Fruit fly (Drosophila melanogaster) whole organism, embryonic: ENCODE measurements around the gene Rdl.

Experiments used
- Adf1 ChIP-seq: fragments of 200-800 bp; sonication (Bioruptor generic); IDR thresholded peaks from 2 replicates; pipeline ENCODE4 v1.3.6; 2022; ENCODE audit warnings: missing biosample characterization, missing genetic modification characterization
- Bdp1 ChIP-seq: fragments of 200-800 bp; sonication (Bioruptor generic); optimal IDR thresholded peaks from 3 replicates; lab custom pipeline; 2016; ENCODE audit warnings: missing biosample characterization, missing genetic modification characterization
- CG10209 ChIP-seq: fragments of 200-800 bp; sonication (Bioruptor generic); optimal IDR thresholded peaks from 3 replicates; lab custom pipeline; 2017; ENCODE audit warnings: missing biosample characterization, mild to moderate bottlenecking, missing genetic modification characterization, missing genetic modification reagents
- CG10462 ChIP-seq: fragments of 200-800 bp; sonication (Bioruptor generic); optimal IDR thresholded peaks from 2 replicates; lab custom pipeline; 2016; ENCODE audit warnings: missing biosample characterization, missing genetic modification characterization
- CG11504 ChIP-seq: fragments of 200-800 bp; sonication (Bioruptor generic); optimal IDR thresholded peaks from 3 replicates; lab custom pipeline; 2019; ENCODE audit warnings: missing biosample characterization, mild to moderate bottlenecking, missing genetic modification characterization, moderate library complexity
- CG12071 ChIP-seq: fragments of 200-800 bp; sonication (Bioruptor generic); optimal IDR thresholded peaks from 3 replicates; lab custom pipeline; 2018; ENCODE audit warnings: missing biosample characterization, mild to moderate bottlenecking, missing genetic modification characterization
- CG13123 ChIP-seq: fragments of 200-800 bp; sonication (Bioruptor generic); optimal IDR thresholded peaks from 2 replicates; lab custom pipeline; 2016; ENCODE audit warnings: missing biosample characterization, missing genetic modification characterization
- CG13424 ChIP-seq: fragments of 200-800 bp; sonication (Bioruptor generic); optimal IDR thresholded peaks from 2 replicates; lab custom pipeline; 2019; ENCODE audit warnings: missing biosample characterization, mild to moderate bottlenecking, missing genetic modification characterization, moderate library complexity
- CG13775 ChIP-seq: fragments of 200-800 bp; sonication (Bioruptor generic); optimal IDR thresholded peaks from 3 replicates; lab custom pipeline; 2017; ENCODE audit warnings: missing biosample characterization, mild to moderate bottlenecking, missing genetic modification characterization
- CG17568 ChIP-seq: fragments of 200-800 bp; sonication (Bioruptor generic); optimal IDR thresholded peaks from 2 replicates; lab custom pipeline; 2018; ENCODE audit warnings: missing biosample characterization, mild to moderate bottlenecking, missing genetic modification characterization, moderate library complexity
- CG17802 ChIP-seq: fragments of 200-800 bp; sonication (Bioruptor generic); optimal IDR thresholded peaks from 2 replicates; lab custom pipeline; 2018; ENCODE audit warnings: missing biosample characterization, mild to moderate bottlenecking, missing genetic modification characterization, moderate library complexity
- CG2129 ChIP-seq: fragments of 200-800 bp; sonication (Bioruptor generic); IDR thresholded peaks from 2 replicates; pipeline ENCODE4 v1.3.6; 2022; ENCODE audit warnings: missing biosample characterization, missing genetic modification characterization; ENCODE audit not compliant: partially characterized antibody
- CG3065 ChIP-seq: fragments of 200-800 bp; sonication (Bioruptor generic); optimal IDR thresholded peaks from 2 replicates; lab custom pipeline; 2016; ENCODE audit warnings: missing biosample characterization, missing genetic modification characterization
- CG3163 ChIP-seq: fragments of 200-800 bp; sonication (Bioruptor generic); optimal IDR thresholded peaks from 3 replicates; lab custom pipeline; 2016; ENCODE audit warnings: missing biosample characterization, missing genetic modification characterization
- CG34224 ChIP-seq: fragments of 200-800 bp; sonication (Bioruptor generic); IDR thresholded peaks from 3 replicates; pipeline ENCODE4 v1.3.6; 2022; ENCODE audit warnings: missing biosample characterization, missing genetic modification characterization; ENCODE audit not compliant: partially characterized antibody
- CG6791 ChIP-seq: fragments of 200-800 bp; sonication (Bioruptor generic); IDR thresholded peaks from 3 replicates; pipeline ENCODE4 v1.3.6; 2022; ENCODE audit warnings: missing biosample characterization, missing genetic modification characterization; ENCODE audit not compliant: partially characterized antibody
- CG7928 ChIP-seq: fragments of 200-800 bp; sonication (Bioruptor generic); optimal IDR thresholded peaks from 2 replicates; lab custom pipeline; 2017; ENCODE audit warnings: missing biosample characterization, mild to moderate bottlenecking, missing genetic modification characterization
- CG8290 ChIP-seq, 3 experiments: fragments of 200-800 bp; sonication (Bioruptor generic); optimal IDR thresholded peaks; 2 replicates each; lab custom pipeline; 2016 to 2019; ENCODE audit warnings: missing biosample characterization in 3 of 3, missing genetic modification characterization in 3 of 3, mild to moderate bottlenecking in 2 of 3, moderate library complexity in 1 of 3
- CoRest ChIP-seq: fragments of 200-800 bp; sonication (Bioruptor generic); optimal IDR thresholded peaks from 3 replicates; lab custom pipeline; 2018; ENCODE audit warnings: missing biosample characterization, mild to moderate bottlenecking, missing genetic modification characterization, moderate library complexity
- E2f2 ChIP-seq: fragments of 200-800 bp; sonication (Bioruptor generic); IDR thresholded peaks from 2 replicates; pipeline ENCODE4 v1.3.6; 2022; ENCODE audit warnings: missing biosample characterization, missing genetic modification characterization
- HLHmδ ChIP-seq: fragments of 200-800 bp; sonication (Bioruptor generic); optimal IDR thresholded peaks from 2 replicates; lab custom pipeline; 2018; ENCODE audit warnings: missing biosample characterization, mild to moderate bottlenecking, missing genetic modification characterization, moderate library complexity
- Hmx ChIP-seq: fragments of 200-800 bp; sonication (Bioruptor generic); optimal IDR thresholded peaks from 2 replicates; lab custom pipeline; 2016; ENCODE audit warnings: missing biosample characterization, missing genetic modification characterization
- Hr3 ChIP-seq: fragments of 200-800 bp; sonication (Bioruptor generic); optimal IDR thresholded peaks from 3 replicates; lab custom pipeline; 2016; ENCODE audit warnings: missing biosample characterization, missing genetic modification characterization
- Jarid2 ChIP-seq: fragments of 200-800 bp; sonication (Bioruptor generic); optimal IDR thresholded peaks from 3 replicates; lab custom pipeline; 2017; ENCODE audit warnings: mild to moderate bottlenecking, missing biosample characterization, missing genetic modification reagents, missing genetic modification characterization
- Oli ChIP-seq: fragments of 200-800 bp; sonication (Bioruptor generic); optimal IDR thresholded peaks from 2 replicates; lab custom pipeline; 2018; ENCODE audit warnings: missing biosample characterization, mild to moderate bottlenecking, missing genetic modification characterization, moderate library complexity
- Pdp1 ChIP-seq, 2 experiments: fragments of 200-800 bp; sonication (Bioruptor generic); optimal IDR thresholded peaks; 3 replicates each; lab custom pipeline; 2016; ENCODE audit warnings: missing biosample characterization in 2 of 2, missing genetic modification characterization in 2 of 2, mild to moderate bottlenecking in 1 of 2, moderate library complexity in 1 of 2
- Rfx ChIP-seq: fragments of 200-800 bp; sonication (Bioruptor generic); IDR thresholded peaks from 2 replicates; pipeline ENCODE4 v1.3.6; 2022; ENCODE audit warnings: missing biosample characterization, missing genetic modification characterization
- Sox102F ChIP-seq: fragments of 200-800 bp; sonication (Bioruptor generic); optimal IDR thresholded peaks from 2 replicates; lab custom pipeline; 2018; ENCODE audit warnings: missing biosample characterization, mild to moderate bottlenecking, missing genetic modification characterization, moderate library complexity
- ab ChIP-seq: fragments of 200-800 bp; sonication (Bioruptor generic); optimal IDR thresholded peaks from 2 replicates; lab custom pipeline; 2016; ENCODE audit warnings: missing biosample characterization, missing genetic modification characterization
- amos ChIP-seq: fragments of 200-800 bp; sonication (Bioruptor generic); IDR thresholded peaks from 2 replicates; pipeline ENCODE4 v1.3.6; 2022; ENCODE audit warnings: missing biosample characterization, missing genetic modification characterization; ENCODE audit not compliant: partially characterized antibody
- chm ChIP-seq: fragments of 200-800 bp; sonication (Bioruptor generic); IDR thresholded peaks from 2 replicates; pipeline ENCODE4 v1.3.6; 2022; ENCODE audit warnings: missing biosample characterization, missing genetic modification characterization
- eve ChIP-seq, 2 experiments: fragments of >200 bp; optimal IDR thresholded peaks; 2 replicates each; lab custom pipeline; 2017; ENCODE audit warnings: missing biosample characterization in 2 of 2, missing genetic modification characterization in 2 of 2
- ewg ChIP-seq: fragments of 200-800 bp; sonication (Bioruptor generic); optimal IDR thresholded peaks from 3 replicates; lab custom pipeline; 2017; ENCODE audit warnings: mild to moderate bottlenecking, missing biosample characterization, missing genetic modification reagents, missing genetic modification characterization
- fd96Cb ChIP-seq: fragments of 200-800 bp; sonication (Bioruptor generic); optimal IDR thresholded peaks from 2 replicates; lab custom pipeline; 2018; ENCODE audit warnings: missing biosample characterization, mild to moderate bottlenecking, missing genetic modification characterization, moderate library complexity
- gem ChIP-seq: fragments of 200-800 bp; sonication (Bioruptor generic); optimal IDR thresholded peaks from 2 replicates; lab custom pipeline; 2019; ENCODE audit warnings: missing biosample characterization, mild to moderate bottlenecking, missing genetic modification characterization, moderate library complexity
- grn ChIP-seq: fragments of 200-800 bp; sonication (Bioruptor generic); optimal IDR thresholded peaks from 3 replicates; lab custom pipeline; 2017; ENCODE audit warnings: missing biosample characterization, missing genetic modification characterization
- insv ChIP-seq, 2 experiments: fragments of 200-800 bp; sonication (Bioruptor generic); optimal IDR thresholded peaks; 3 replicates each; lab custom pipeline; 2016 to 2018; ENCODE audit warnings: missing biosample characterization in 2 of 2, missing genetic modification characterization in 2 of 2
- kni ChIP-seq: fragments of 200-800 bp; sonication (Bioruptor generic); optimal IDR thresholded peaks from 3 replicates; lab custom pipeline; 2017; ENCODE audit warnings: mild to moderate bottlenecking, missing biosample characterization, missing genetic modification reagents, missing genetic modification characterization
- lab ChIP-seq: fragments of 200-800 bp; sonication (Bioruptor generic); optimal IDR thresholded peaks from 3 replicates; lab custom pipeline; 2017; ENCODE audit warnings: missing biosample characterization, missing genetic modification characterization, mild to moderate bottlenecking, moderate library complexity, missing genetic modification reagents
- lov ChIP-seq, 2 experiments: fragments of 200-800 bp in 1 of 2; fragments of >200 bp in 1 of 2; sonication (Bioruptor generic) in 1 of 2; IDR thresholded peaks in 1 of 2; optimal IDR thresholded peaks in 1 of 2; 2 replicates in 1 of 2; 3 replicates in 1 of 2; pipeline versions ENCODE4 v1.3.6 to Lab custom; 2017 to 2022; ENCODE audit warnings: missing biosample characterization in 1 of 2, missing genetic modification characterization in 1 of 2
- mirr ChIP-seq: fragments of 200-800 bp; sonication (Bioruptor generic); optimal IDR thresholded peaks from 3 replicates; lab custom pipeline; 2018; ENCODE audit warnings: missing biosample characterization, mild to moderate bottlenecking, missing genetic modification characterization
- peb ChIP-seq: fragments of 200-800 bp; sonication (Bioruptor generic); IDR thresholded peaks from 2 replicates; pipeline ENCODE4 v1.3.6; 2022; ENCODE audit warnings: missing biosample characterization, missing genetic modification characterization
- psq ChIP-seq: fragments of 200-800 bp; sonication (Bioruptor generic); optimal IDR thresholded peaks from 2 replicates; lab custom pipeline; 2017; ENCODE audit warnings: missing biosample characterization, missing genetic modification characterization
- stc ChIP-seq: fragments of 200-800 bp; sonication (Bioruptor generic); IDR thresholded peaks from 2 replicates; pipeline ENCODE4 v1.3.6; 2022; ENCODE audit warnings: missing biosample characterization, missing genetic modification characterization
- sug ChIP-seq: fragments of 200-800 bp; optimal IDR thresholded peaks from 2 replicates; lab custom pipeline; 2019; ENCODE audit warnings: missing biosample characterization, mild to moderate bottlenecking, missing genetic modification characterization, moderate library complexity
- trem ChIP-seq: fragments of 200-800 bp; optimal IDR thresholded peaks from 3 replicates; lab custom pipeline; 2019; ENCODE audit warnings: missing biosample characterization, mild to moderate bottlenecking, missing genetic modification characterization, moderate library complexity
- zf30C ChIP-seq: fragments of 200-800 bp; sonication (Bioruptor generic); optimal IDR thresholded peaks from 3 replicates; lab custom pipeline; 2018; ENCODE audit warnings: missing biosample characterization, mild to moderate bottlenecking, missing genetic modification characterization

Gene Rdl

DNA sequence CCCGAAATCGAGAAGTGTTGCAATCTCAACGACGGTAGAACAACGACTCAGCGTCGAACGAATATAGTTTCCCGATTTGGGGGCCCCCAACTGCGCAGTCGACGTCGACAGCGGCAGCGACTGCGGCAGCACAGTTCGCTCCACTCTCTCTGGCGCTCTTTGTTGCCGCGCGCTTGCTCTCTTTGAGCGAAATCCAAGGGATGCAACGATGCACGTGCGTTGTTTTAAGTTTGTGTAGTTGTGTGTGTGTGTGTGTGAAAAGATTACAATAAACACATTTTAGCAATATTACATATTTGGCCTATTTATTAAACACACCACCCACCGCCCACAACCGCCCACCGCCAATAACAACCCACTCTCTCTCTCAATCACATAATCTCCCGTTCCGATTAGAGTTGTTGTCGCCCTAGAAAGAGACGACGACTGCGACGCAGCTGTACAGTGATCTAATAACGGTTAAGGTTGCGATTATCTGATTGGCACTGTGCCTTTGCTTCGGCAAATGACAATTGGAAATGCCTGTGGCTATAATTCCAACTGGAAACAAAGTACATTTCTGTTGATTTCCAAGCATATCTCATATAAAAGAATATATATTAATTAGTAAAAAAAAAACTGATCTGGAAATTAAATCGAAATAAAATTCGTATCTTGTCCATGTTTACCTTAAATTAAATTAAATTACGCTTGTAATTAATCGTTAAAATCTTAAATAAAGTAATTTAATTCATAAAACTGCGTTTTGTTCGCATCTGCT lies 56.5 kb downstream of the Rdl start (continued):
- peak; percentile 33 for TF ChIP-seq Hr3 (GFP tag; lab: Kevin White, UChicago)
- peak; percentile 98 for TF ChIP-seq Adf1
- TF ChIP-seq CG10209 (GFP tag; lab: Kevin White, UChicago), result peak; percentile 39
- TF ChIP-seq CG13424 (tag; lab: Kevin White, UChicago), result peak; percentile 21
- TF ChIP-seq stc (GFP tag; lab: Robert Waterston, UW), result 0 out of 2 replicates have a peak, but pooled peaks have one; percentile 35
- peak; percentile 36 for TF ChIP-seq Sox102F (GFP tag; lab: Kevin White, UChicago)
- TF ChIP-seq HLHmδ (GFP tag; lab: Kevin White, UChicago), result peak; percentile 28
- no peak for TF ChIP-seq CG2129 (GFP tag; lab: Robert Waterston, UW)
- TF ChIP-seq CG34224 (GFP tag; lab: Robert Waterston, UW), result peak; percentile 49; the same call in 1 of the 3 replicates
- peak; percentile 95 for TF ChIP-seq sug (tag; lab: Kevin White, UChicago)
- TF ChIP-seq CoRest (tag; lab: Kevin White, UChicago), result peak; percentile 38
- peak; percentile 75 for TF ChIP-seq grn (GFP tag; lab: Kevin White, UChicago)
- TF ChIP-seq Oli (tag; lab: Kevin White, UChicago), result peak; percentile 30
- peak; percentile 25 for TF ChIP-seq CG13775 (GFP tag; lab: Kevin White, UChicago)
- TF ChIP-seq insv (GFP tag; optimal IDR thresholded peaks at IDR 0.05; lab: Kevin White, UChicago), result peak; percentile 28 to 94
- peak; percentile 70 for TF ChIP-seq CG3163
- TF ChIP-seq eve (GFP tag; optimal IDR thresholded peaks at IDR 0.05; lab: Kevin White, UChicago), result peak in 1 of 2 experiments; percentile 73
- no peak for TF ChIP-seq Hmx
- peak; percentile 74 for TF ChIP-seq mirr (GFP tag; lab: Kevin White, UChicago)
- TF ChIP-seq CG11504 (tag; lab: Kevin White, UChicago), result peak; percentile 33
- TF ChIP-seq CG17802 (tag; lab: Kevin White, UChicago), result no peak
- TF ChIP-seq Rfx, result no peak
- peak; percentile 14 for TF ChIP-seq CG12071
- peak; percentile 11 for TF ChIP-seq trem (tag; lab: Kevin White, UChicago)
- TF ChIP-seq lov (optimal IDR thresholded peaks at IDR 0.05; lab: Kevin White, UChicago), result no peak
- no peak for TF ChIP-seq lov (GFP tag; IDR thresholded peaks at IDR 0.05; lab: Robert Waterston, UW)
- no peak for TF ChIP-seq kni (GFP tag; lab: Kevin White, UChicago)

DNA sequence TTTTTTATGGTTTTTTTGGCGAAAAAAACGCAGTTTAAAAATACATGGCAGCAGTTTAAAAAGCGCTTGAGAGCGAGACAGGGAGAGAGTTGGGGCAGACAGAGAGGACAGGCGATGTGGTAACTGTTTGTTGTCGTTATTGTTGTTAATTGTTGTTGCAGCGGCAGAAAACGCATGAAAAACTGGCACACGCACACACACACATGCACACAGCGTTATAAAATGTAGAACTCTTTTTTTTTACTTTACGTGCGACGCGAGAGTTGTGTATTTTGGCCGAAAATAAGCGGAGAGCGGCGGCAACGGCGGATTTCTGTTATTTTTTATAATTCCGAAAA lies 57.1 kb downstream of the Rdl start:
- TF ChIP-seq CG17568 (GFP tag; lab: Kevin White, UChicago) (no peak), chm (GFP tag; lab: Robert Waterston, UW) (0 out of 2 replicates have a peak, but pooled peaks have one; percentile 31), CG3065 (GFP tag; lab: Kevin White, UChicago) (no peak), Bdp1 (GFP tag; lab: Kevin White, UChicago) (no peak), amos (GFP tag; lab: Robert Waterston, UW) (peak; percentile 10; the same call in 1 of the 2 replicates), CG13123 (GFP tag; lab: Kevin White, UChicago) (no peak), gem (tag; lab: Kevin White, UChicago) (no peak), peb (GFP tag; lab: Robert Waterston, UW) (no peak), CG6791 (GFP tag; lab: Robert Waterston, UW) (0 out of 3 replicates have a peak, but pooled peaks have one; percentile 53), CG10462 (GFP tag; lab: Kevin White, UChicago) (no peak), lov (optimal IDR thresholded peaks at IDR 0.05; lab: Kevin White, UChicago) (no peak), lov (GFP tag; IDR thresholded peaks at IDR 0.05; lab: Robert Waterston, UW) (no peak), CG7928 (GFP tag; lab: Kevin White, UChicago) (no peak), ab (GFP tag; lab: Kevin White, UChicago) (no peak), CG8290 (GFP tag; optimal IDR thresholded peaks at IDR 0.05; lab: Kevin White, UChicago) (peak; percentile 7), CG8290 (tag; optimal IDR thresholded peaks at IDR 0.05; lab: Kevin White, UChicago) (no peak), fd96Cb (no peak), Jarid2 (GFP tag; lab: Kevin White, UChicago) (peak; percentile 86), lab (GFP tag; lab: Kevin White, UChicago) (no peak), E2f2 (0 out of 2 replicates have a peak, but pooled peaks have one; percentile 3), psq (GFP tag; lab: Kevin White, UChicago) (no peak), zf30C (GFP tag; lab: Kevin White, UChicago) (no peak), ewg (no peak), Pdp1 (GFP tag; optimal IDR thresholded peaks at IDR 0.05; lab: Kevin White, UChicago) (peak in 1 of 2 experiments; percentile 74)
